3 fruit fly cellular contexts compared by ENCODE assay signal in genomic region chr3R:9053850-9054441, dm6.
TF ChIP-seq lines count a peak whose summit lies in the region.

No protein-coding gene starts in this region.

TF ChIP-seq in whole organism, embryonic, 481 proteins besides CTCF, POLR2A, EP300 and RAD21 (continued from another document and continues in another):
- TF ChIP-seq Jarid2 (GFP tag; optimal IDR thresholded peaks at IDR 0.05; lab: Kevin White, UChicago): no peak
- TF ChIP-seq gro (GFP tag; optimal IDR thresholded peaks at IDR 0.05; lab: Kevin White, UChicago): no peak
- TF ChIP-seq CG3163 (GFP tag; optimal IDR thresholded peaks at IDR 0.05; lab: Kevin White, UChicago): peak; percentile 70
- TF ChIP-seq CG15601 (tag; optimal IDR thresholded peaks at IDR 0.05; lab: Kevin White, UChicago): no peak
- TF ChIP-seq CG18476 (GFP tag; optimal IDR thresholded peaks at IDR 0.05; lab: Kevin White, UChicago): no peak
- TF ChIP-seq fd3F (GFP tag; optimal IDR thresholded peaks at IDR 0.05; lab: Kevin White, UChicago): peak; percentile 26
- TF ChIP-seq CG34376 (GFP tag; optimal IDR thresholded peaks at IDR 0.05; lab: Kevin White, UChicago): no peak
- TF ChIP-seq CG6791 (GFP tag; IDR thresholded peaks at IDR 0.05; lab: Robert Waterston, UW; ENCODE audit: partially characterized antibody): no peak
- TF ChIP-seq CG1603 (tag; optimal IDR thresholded peaks at IDR 0.05; lab: Kevin White, UChicago): peak; percentile 22
- peak; percentile 73 for TF ChIP-seq CG11504 (tag; optimal IDR thresholded peaks at IDR 0.05; lab: Kevin White, UChicago)
- peak; percentile 47 for TF ChIP-seq mam (GFP tag; optimal IDR thresholded peaks at IDR 0.05; lab: Kevin White, UChicago)
- peak; percentile 61 for TF ChIP-seq phol (tag; optimal IDR thresholded peaks at IDR 0.05; lab: Kevin White, UChicago)
- no peak for TF ChIP-seq CG13894 (tag; optimal IDR thresholded peaks at IDR 0.05; lab: Kevin White, UChicago)
- TF ChIP-seq CG15479 (GFP tag; optimal IDR thresholded peaks at IDR 0.05; lab: Kevin White, UChicago): no peak
- no peak for TF ChIP-seq Camta (GFP tag; optimal IDR thresholded peaks at IDR 0.05; lab: Kevin White, UChicago)
- TF ChIP-seq en (GFP tag; optimal IDR thresholded peaks at IDR 0.05; lab: Kevin White, UChicago): no peak
- peak; percentile 50 for TF ChIP-seq bab2 (GFP tag; optimal IDR thresholded peaks at IDR 0.05; lab: Kevin White, UChicago)
- peak; percentile 6 for TF ChIP-seq CG14710 (tag; optimal IDR thresholded peaks at IDR 0.05; lab: Kevin White, UChicago)
- TF ChIP-seq psq (GFP tag; optimal IDR thresholded peaks at IDR 0.05; lab: Kevin White, UChicago): no peak
- TF ChIP-seq Fer2 (tag; optimal IDR thresholded peaks at IDR 0.05; lab: Kevin White, UChicago): peak; percentile 4
- TF ChIP-seq pzg (GFP tag; optimal IDR thresholded peaks at IDR 0.05; lab: Kevin White, UChicago): no peak
- peak; percentile 47 for TF ChIP-seq tx (GFP tag; optimal IDR thresholded peaks at IDR 0.05; lab: Kevin White, UChicago)
- peak; percentile 68 for TF ChIP-seq nmo (GFP tag; optimal IDR thresholded peaks at IDR 0.05; lab: Kevin White, UChicago)
- TF ChIP-seq CG6683 (GFP tag; optimal IDR thresholded peaks at IDR 0.05; lab: Kevin White, UChicago): no peak
- no peak for TF ChIP-seq CG4424 (GFP tag; optimal IDR thresholded peaks at IDR 0.05; lab: Kevin White, UChicago)
- no peak for TF ChIP-seq nom (GFP tag; optimal IDR thresholded peaks at IDR 0.05; lab: Kevin White, UChicago)
- no peak for TF ChIP-seq Abd-B (GFP tag; optimal IDR thresholded peaks at IDR 0.05; lab: Kevin White, UChicago)
- TF ChIP-seq Hr39 (optimal IDR thresholded peaks at IDR 0.05; lab: Kevin White, UChicago): no peak
- peak; percentile 44 for TF ChIP-seq Chrac-16 (GFP tag; optimal IDR thresholded peaks at IDR 0.05; lab: Kevin White, UChicago)
- peak in 1 of 2 experiments; percentile 54 for TF ChIP-seq Hr51 (GFP tag; optimal IDR thresholded peaks at IDR 0.05; lab: Kevin White, UChicago)
- peak; percentile 36 for TF ChIP-seq D (optimal IDR thresholded peaks at IDR 0.05; lab: Kevin White, UChicago)
- TF ChIP-seq D (GFP tag; optimal IDR thresholded peaks at IDR 0.05; lab: Kevin White, UChicago): peak; percentile 10
- no peak for TF ChIP-seq CG14050 (GFP tag; IDR thresholded peaks at IDR 0.05; lab: Robert Waterston, UW)
- no peak for TF ChIP-seq fru (optimal IDR thresholded peaks at IDR 0.05; lab: Kevin White, UChicago)
- no peak for TF ChIP-seq CG4854 (GFP tag; optimal IDR thresholded peaks at IDR 0.05; lab: Kevin White, UChicago)
- TF ChIP-seq CG7271 (tag; optimal IDR thresholded peaks at IDR 0.05; lab: Kevin White, UChicago): no peak
- TF ChIP-seq Xbp1 (GFP tag; optimal IDR thresholded peaks at IDR 0.05; lab: Kevin White, UChicago): peak; percentile 28
- TF ChIP-seq CG2120 (GFP tag; optimal IDR thresholded peaks at IDR 0.05; lab: Kevin White, UChicago): peak; percentile 68
- TF ChIP-seq CG2712 (tag; optimal IDR thresholded peaks at IDR 0.05; lab: Kevin White, UChicago): peak; percentile 61
- peak; percentile 38 for TF ChIP-seq cwo (GFP tag; optimal IDR thresholded peaks at IDR 0.05; lab: Kevin White, UChicago)
- peak; percentile 58 for TF ChIP-seq CG9437 (GFP tag; optimal IDR thresholded peaks at IDR 0.05; lab: Kevin White, UChicago)
- peak; percentile 11 for TF ChIP-seq twi (tag; optimal IDR thresholded peaks at IDR 0.05; lab: Kevin White, UChicago)
- peak; percentile 52 for TF ChIP-seq CG10209 (GFP tag; optimal IDR thresholded peaks at IDR 0.05; lab: Kevin White, UChicago)
- TF ChIP-seq MTF-1 (GFP tag; optimal IDR thresholded peaks at IDR 0.05; lab: Kevin White, UChicago; ENCODE audit: borderline replicate concordance): no peak
- no peak for TF ChIP-seq D19A (tag; optimal IDR thresholded peaks at IDR 0.05; lab: Kevin White, UChicago)

TF ChIP-seq in whole organism, prepupa, 60 proteins besides CTCF, POLR2A, EP300 and RAD21 (continued from another document):
- peak; percentile 73 for TF ChIP-seq fd59A (GFP tag; optimal IDR thresholded peaks at IDR 0.05; lab: Kevin White, UChicago)
- TF ChIP-seq cyc (GFP tag; optimal IDR thresholded peaks at IDR 0.05; lab: Kevin White, UChicago): peak; percentile 66
- TF ChIP-seq eg (GFP tag; IDR thresholded peaks at IDR 0.05; lab: Robert Waterston, UW): no peak
- peak; percentile 53 for TF ChIP-seq Smox (GFP tag; optimal IDR thresholded peaks at IDR 0.05; lab: Kevin White, UChicago)
- peak; percentile 72 for TF ChIP-seq Hr4 (GFP tag; optimal IDR thresholded peaks at IDR 0.05; lab: Kevin White, UChicago)
- TF ChIP-seq CG11902 (GFP tag; optimal IDR thresholded peaks at IDR 0.05; lab: Kevin White, UChicago): peak; percentile 55
- no peak for TF ChIP-seq fd85E (GFP tag; optimal IDR thresholded peaks at IDR 0.05; lab: Kevin White, UChicago)
- peak; percentile 47 for TF ChIP-seq CG34406 (GFP tag; optimal IDR thresholded peaks at IDR 0.05; lab: Kevin White, UChicago)
- TF ChIP-seq CG6276 (GFP tag; optimal IDR thresholded peaks at IDR 0.05; lab: Kevin White, UChicago): peak; percentile 47
- peak; percentile 28 for TF ChIP-seq Ets21C (GFP tag; optimal IDR thresholded peaks at IDR 0.05; lab: Kevin White, UChicago)
- peak; percentile 68 for TF ChIP-seq CG6792 (GFP tag; optimal IDR thresholded peaks at IDR 0.05; lab: Kevin White, UChicago)
- TF ChIP-seq CG15336 (GFP tag; IDR thresholded peaks at IDR 0.05; lab: Robert Waterston, UW): no peak
- peak; percentile 69 for TF ChIP-seq lz (GFP tag; optimal IDR thresholded peaks at IDR 0.05; lab: Kevin White, UChicago)
- TF ChIP-seq CG6163 (GFP tag; IDR thresholded peaks at IDR 0.05; lab: Robert Waterston, UW): no peak
- TF ChIP-seq topi (GFP tag; optimal IDR thresholded peaks at IDR 0.05; lab: Kevin White, UChicago): peak; percentile 60
- no peak for TF ChIP-seq CG11294 (GFP tag; IDR thresholded peaks at IDR 0.05; lab: Robert Waterston, UW)
- TF ChIP-seq CG8319 (GFP tag; optimal IDR thresholded peaks at IDR 0.05; lab: Kevin White, UChicago): peak; percentile 30
- peak; percentile 66 for TF ChIP-seq CG31627 (GFP tag; optimal IDR thresholded peaks at IDR 0.05; lab: Kevin White, UChicago)
- TF ChIP-seq CG32006 (GFP tag; optimal IDR thresholded peaks at IDR 0.05; lab: Kevin White, UChicago): peak; percentile 80
- peak; percentile 62 for TF ChIP-seq Met (GFP tag; optimal IDR thresholded peaks at IDR 0.05; lab: Kevin White, UChicago)
- TF ChIP-seq Ets96B (tag; optimal IDR thresholded peaks at IDR 0.05; lab: Kevin White, UChicago): peak; percentile 51
- no peak for TF ChIP-seq Hr38 (GFP tag; optimal IDR thresholded peaks at IDR 0.05; lab: Kevin White, UChicago)
- no peak for TF ChIP-seq CG6854 (GFP tag; optimal IDR thresholded peaks at IDR 0.05; lab: Kevin White, UChicago)
- TF ChIP-seq Eip78C (GFP tag; lab: Kevin White, UChicago): peak; percentile 83
- TF ChIP-seq spab (GFP tag; optimal IDR thresholded peaks at IDR 0.05; lab: Kevin White, UChicago): peak; percentile 48
- no peak for TF ChIP-seq CG9139 (GFP tag; optimal IDR thresholded peaks at IDR 0.05; lab: Kevin White, UChicago)
- TF ChIP-seq salr (GFP tag; optimal IDR thresholded peaks at IDR 0.05; lab: Kevin White, UChicago): peak in 1 of 2 experiments; percentile 58
- TF ChIP-seq CG11762 (GFP tag; optimal IDR thresholded peaks at IDR 0.05; lab: Kevin White, UChicago; ENCODE audit: insufficient read depth): peak; percentile 30
- TF ChIP-seq svp (GFP tag; lab: Kevin White, UChicago): peak; percentile 90
- TF ChIP-seq Lpt (GFP tag; optimal IDR thresholded peaks at IDR 0.05; lab: Kevin White, UChicago): no peak
- TF ChIP-seq vri (GFP tag; optimal IDR thresholded peaks at IDR 0.05; lab: Kevin White, UChicago): no peak
- TF ChIP-seq esn (GFP tag; optimal IDR thresholded peaks at IDR 0.05; lab: Kevin White, UChicago): peak; percentile 59
- no peak for TF ChIP-seq dsx (GFP tag; optimal IDR thresholded peaks at IDR 0.05; lab: Kevin White, UChicago; ENCODE audit: poor library complexity, severe bottlenecking)
- TF ChIP-seq ss (GFP tag; optimal IDR thresholded peaks at IDR 0.05; lab: Kevin White, UChicago): peak in 1 of 2 experiments; percentile 47
- no peak for TF ChIP-seq Gug (GFP tag; IDR thresholded peaks at IDR 0.05; lab: Robert Waterston, UW)
- peak; percentile 58 for TF ChIP-seq achi (GFP tag; optimal IDR thresholded peaks at IDR 0.05; lab: Kevin White, UChicago)
- peak; percentile 48 for TF ChIP-seq CG10631 (GFP tag; optimal IDR thresholded peaks at IDR 0.05; lab: Kevin White, UChicago)
- TF ChIP-seq Eip93F (GFP tag; optimal IDR thresholded peaks at IDR 0.05; lab: Kevin White, UChicago): no peak
- TF ChIP-seq Sox15 (GFP tag; optimal IDR thresholded peaks at IDR 0.05; lab: Kevin White, UChicago): peak; percentile 71
- TF ChIP-seq CG3919 (GFP tag; optimal IDR thresholded peaks at IDR 0.05; lab: Kevin White, UChicago): peak; percentile 58

TF ChIP-seq in whole organism, wandering third instar larva, 38 proteins besides CTCF, POLR2A, EP300 and RAD21 (continued from another document):
- TF ChIP-seq foxo (GFP tag; optimal IDR thresholded peaks at IDR 0.05; lab: Kevin White, UChicago): peak in 1 of 2 experiments; percentile 73
- no peak for TF ChIP-seq Jra (GFP tag; optimal IDR thresholded peaks at IDR 0.05; lab: Kevin White, UChicago)
- TF ChIP-seq CrebA (GFP tag; optimal IDR thresholded peaks at IDR 0.05; lab: Kevin White, UChicago; ENCODE audit: borderline replicate concordance): no peak
- peak; percentile 50 for TF ChIP-seq CG32264 (GFP tag; optimal IDR thresholded peaks at IDR 0.05; lab: Kevin White, UChicago)
- TF ChIP-seq Abd-B (GFP tag; optimal IDR thresholded peaks at IDR 0.05; lab: Kevin White, UChicago): no peak
- peak; percentile 57 for TF ChIP-seq Sp1 (GFP tag; optimal IDR thresholded peaks at IDR 0.05; lab: Kevin White, UChicago)
